Fruit fly (Drosophila melanogaster) whole organism, wandering third instar larva: ENCODE data around the gene Vdup1.

Source experiments
- Abd-B ChIP-seq: fragments of >200 bp; optimal IDR thresholded peaks from 2 replicates; lab custom pipeline; 2017; ENCODE audit warnings: missing biosample characterization, missing genetic modification characterization
- CG32264 ChIP-seq: fragments of 200-800 bp; sonication (Bioruptor generic); optimal IDR thresholded peaks from 2 replicates; lab custom pipeline; 2016; ENCODE audit warnings: missing biosample characterization, missing genetic modification characterization
- CG9705 ChIP-seq: fragments of 200-800 bp; sonication (Bioruptor generic); optimal IDR thresholded peaks from 2 replicates; lab custom pipeline; 2018; ENCODE audit warnings: missing biosample characterization, mild to moderate bottlenecking, missing genetic modification characterization
- CrebA ChIP-seq: fragments of 200-800 bp; sonication (Bioruptor generic); optimal IDR thresholded peaks from 2 replicates; lab custom pipeline; 2016; ENCODE audit warnings: missing biosample characterization, mild to moderate bottlenecking, missing genetic modification characterization, borderline replicate concordance
- Dfd ChIP-seq: fragments of >200 bp; optimal IDR thresholded peaks from 2 replicates; lab custom pipeline; 2017; ENCODE audit warnings: missing biosample characterization, missing genetic modification characterization
- Dif ChIP-seq: fragments of 200-275, 200-300 bp; sonication (Bioruptor generic); optimal IDR thresholded peaks from 2 replicates; lab custom pipeline; 2018; ENCODE audit warnings: missing biosample characterization, missing genetic modification characterization; ENCODE audit not compliant: partially characterized antibody
- GATAd ChIP-seq: sonication (Bioruptor generic); optimal IDR thresholded peaks from 2 replicates; lab custom pipeline; 2016; ENCODE audit warnings: missing biosample characterization, missing genetic modification characterization
- Hnf4 ChIP-seq: fragments of 200-800 bp; sonication (Bioruptor generic); optimal IDR thresholded peaks from 2 replicates; lab custom pipeline; 2016; ENCODE audit warnings: missing biosample characterization, mild to moderate bottlenecking, missing genetic modification characterization
- Hr78 ChIP-seq: fragments of >200 bp; optimal IDR thresholded peaks from 2 replicates; lab custom pipeline; 2017; ENCODE audit warnings: missing biosample characterization, missing genetic modification characterization
- Hr83 ChIP-seq: fragments of 200-300 bp; sonication (Bioruptor generic); optimal IDR thresholded peaks from 2 replicates; lab custom pipeline; 2016; ENCODE audit warnings: missing biosample characterization, mild to moderate bottlenecking, missing genetic modification characterization, moderate library complexity; ENCODE audit not compliant: poor library complexity, severe bottlenecking
- Jra ChIP-seq: sonication (Bioruptor generic); optimal IDR thresholded peaks from 2 replicates; lab custom pipeline; 2016; ENCODE audit warnings: missing biosample characterization, missing genetic modification characterization
- Myc ChIP-seq: fragments of >200 bp; optimal IDR thresholded peaks from 2 replicates; lab custom pipeline; 2017
- N ChIP-seq: fragments of >200 bp; optimal IDR thresholded peaks from 2 replicates; lab custom pipeline; 2018; ENCODE audit warnings: missing biosample characterization, missing external identifiers, missing genetic modification characterization
- OdsH ChIP-seq: fragments of 200-800 bp; sonication (Bioruptor generic); optimal IDR thresholded peaks from 2 replicates; lab custom pipeline; 2016; ENCODE audit warnings: missing biosample characterization, mild to moderate bottlenecking, missing genetic modification characterization
- Rel ChIP-seq, 2 experiments: fragments of 200-800 bp; sonication (Bioruptor generic) in 1 of 2; optimal IDR thresholded peaks; 2 replicates in 1 of 2; 3 replicates in 1 of 2; lab custom pipeline; 2016 to 2019; ENCODE audit warnings: mild to moderate bottlenecking in 2 of 2, missing biosample characterization in 2 of 2, missing genetic modification characterization in 2 of 2, moderate library complexity in 1 of 2
- Sp1 ChIP-seq: fragments of 200-800 bp; sonication (Bioruptor generic); optimal IDR thresholded peaks from 3 replicates; lab custom pipeline; 2019; ENCODE audit warnings: missing biosample characterization, mild to moderate bottlenecking, missing genetic modification characterization, moderate library complexity
- Vsx2 ChIP-seq: fragments of 200-300, 225-300 bp; sonication (Bioruptor generic); optimal IDR thresholded peaks from 2 replicates; lab custom pipeline; 2018; ENCODE audit warnings: missing biosample characterization, missing genetic modification characterization; ENCODE audit not compliant: partially characterized antibody
- br ChIP-seq: fragments of 200-800 bp; sonication (Bioruptor generic); optimal IDR thresholded peaks from 2 replicates; lab custom pipeline; 2016; ENCODE audit warnings: missing biosample characterization, missing genetic modification characterization
- brk ChIP-seq: fragments of 200-800 bp; sonication (Bioruptor generic); optimal IDR thresholded peaks from 2 replicates; lab custom pipeline; 2016; ENCODE audit warnings: missing biosample characterization, mild to moderate bottlenecking, missing genetic modification characterization
- dl ChIP-seq, 2 experiments: fragments of 175-275, 200-275 bp in 1 of 2; fragments of 200-275 bp in 1 of 2; sonication (Bioruptor generic); optimal IDR thresholded peaks; lab custom pipeline; 2018; ENCODE audit warnings: mild to moderate bottlenecking in 2 of 2, missing biosample characterization in 2 of 2, missing genetic modification characterization in 2 of 2, moderate library complexity in 2 of 2; ENCODE audit not compliant: partially characterized antibody in 2 of 2, insufficient read depth in 1 of 2
- dmrt93B ChIP-seq: fragments of 200-800 bp; sonication (Bioruptor generic); optimal IDR thresholded peaks from 2 replicates; lab custom pipeline; 2018; ENCODE audit warnings: missing biosample characterization, mild to moderate bottlenecking, missing genetic modification characterization
- ey ChIP-seq: fragments of 200-800 bp; sonication (Bioruptor generic); optimal IDR thresholded peaks from 2 replicates; lab custom pipeline; 2016; ENCODE audit warnings: missing biosample characterization, missing genetic modification characterization
- foxo ChIP-seq, 2 experiments: fragments of 200-800 bp; sonication (Bioruptor generic); optimal IDR thresholded peaks; 2 replicates in 1 of 2; 3 replicates in 1 of 2; lab custom pipeline; 2016 to 2017; ENCODE audit warnings: missing biosample characterization in 2 of 2, missing genetic modification characterization in 2 of 2
- h ChIP-seq: fragments of 200-800 bp; sonication (Bioruptor generic); optimal IDR thresholded peaks from 3 replicates; lab custom pipeline; 2016; ENCODE audit warnings: missing biosample characterization, mild to moderate bottlenecking, missing genetic modification characterization
- lola ChIP-seq: fragments of >200 bp; optimal IDR thresholded peaks from 2 replicates; lab custom pipeline; 2017; ENCODE audit warnings: missing biosample characterization, missing genetic modification characterization
- pan ChIP-seq: fragments of >200 bp; optimal IDR thresholded peaks from 2 replicates; lab custom pipeline; 2017
- psq ChIP-seq: fragments of 200-800 bp; sonication (Bioruptor generic); optimal IDR thresholded peaks from 3 replicates; lab custom pipeline; 2017; ENCODE audit warnings: missing biosample characterization, mild to moderate bottlenecking, missing genetic modification characterization, moderate library complexity
- rgr ChIP-seq: fragments of 200-800 bp; sonication (Bioruptor generic); optimal IDR thresholded peaks from 3 replicates; lab custom pipeline; 2016; ENCODE audit warnings: missing biosample characterization, mild to moderate bottlenecking, missing genetic modification characterization
- sage ChIP-seq: fragments of 200-800 bp; sonication (Bioruptor generic); optimal IDR thresholded peaks from 2 replicates; lab custom pipeline; 2016; ENCODE audit warnings: missing biosample characterization, mild to moderate bottlenecking, missing genetic modification characterization
- sv ChIP-seq: fragments of 200-800 bp; sonication (Bioruptor generic); optimal IDR thresholded peaks from 3 replicates; lab custom pipeline; 2016; ENCODE audit warnings: missing biosample characterization, missing genetic modification characterization
- tai ChIP-seq: sonication (Bioruptor generic); optimal IDR thresholded peaks from 2 replicates; lab custom pipeline; 2016; ENCODE audit warnings: missing biosample characterization, missing genetic modification characterization
- usp ChIP-seq: fragments of >200 bp; optimal IDR thresholded peaks from 2 replicates; lab custom pipeline; 2017; ENCODE audit warnings: missing biosample characterization, missing genetic modification characterization

The Vdup1 gene

dm6 chr3L:160446-161094 is 18.2 kb downstream of the Vdup1 start:
- TF ChIP-seq Abd-B (GFP tag; lab: Kevin White, UChicago): no peak
- no peak for TF ChIP-seq OdsH
- TF ChIP-seq foxo (GFP tag; optimal IDR thresholded peaks at IDR 0.05; lab: Kevin White, UChicago): peak in 1 of 2 experiments; percentile 34
- no peak for TF ChIP-seq sv (GFP tag; lab: Kevin White, UChicago)
- TF ChIP-seq lola (GFP tag; lab: Kevin White, UChicago): no peak
- peak; percentile 15 for TF ChIP-seq brk (GFP tag; lab: Kevin White, UChicago)
- no peak for TF ChIP-seq pan (lab: Kevin White, UChicago)
- peak; percentile 11 for TF ChIP-seq Dif (GFP tag; lab: Kevin White, UChicago)
- no peak for TF ChIP-seq Hr78 (GFP tag; lab: Kevin White, UChicago)
- TF ChIP-seq dmrt93B: no peak
- TF ChIP-seq CG32264: no peak
- peak; percentile 54 for TF ChIP-seq Hnf4 (GFP tag; lab: Kevin White, UChicago)
- no peak for TF ChIP-seq sage (GFP tag; lab: Kevin White, UChicago)
- peak; percentile 12 for TF ChIP-seq h (GFP tag; lab: Kevin White, UChicago)
- peak; percentile 39 for TF ChIP-seq br (GFP tag; lab: Kevin White, UChicago)
- TF ChIP-seq GATAd: no peak
- TF ChIP-seq dl (GFP tag; optimal IDR thresholded peaks at IDR 0.05; lab: Kevin White, UChicago; ENCODE audit: insufficient read depth in 1 of 2, partially characterized antibody in 2 of 2): peak in 1 of 2 experiments; percentile 45
- no peak for TF ChIP-seq Rel (GFP tag; optimal IDR thresholded peaks at IDR 0.05; lab: Kevin White, UChicago)
- TF ChIP-seq Rel (tag; optimal IDR thresholded peaks at IDR 0.05; lab: Kevin White, UChicago): peak; percentile 43
- no peak for TF ChIP-seq Vsx2 (GFP tag; lab: Kevin White, UChicago)
- no peak for TF ChIP-seq Myc (lab: Kevin White, UChicago)
- TF ChIP-seq ey: no peak
- TF ChIP-seq Hr83 (GFP tag; lab: Kevin White, UChicago): peak; percentile 65
- peak; percentile 57 for TF ChIP-seq Jra (GFP tag; lab: Kevin White, UChicago)
- peak; percentile 11 for TF ChIP-seq tai (GFP tag; lab: Kevin White, UChicago)
- TF ChIP-seq CrebA: no peak
- TF ChIP-seq Sp1 (GFP tag; lab: Kevin White, UChicago): peak; percentile 57
- peak; percentile 49 for TF ChIP-seq rgr (GFP tag; lab: Kevin White, UChicago)

- no peak for TF ChIP-seq sage (GFP tag; lab: Kevin White, UChicago)
- TF ChIP-seq N (GFP tag; lab: Kevin White, UChicago): no peak
- TF ChIP-seq OdsH: no peak
- TF ChIP-seq brk (GFP tag; lab: Kevin White, UChicago): no peak
- no peak for TF ChIP-seq psq
- TF ChIP-seq Vsx2 (GFP tag; lab: Kevin White, UChicago): no peak
- TF ChIP-seq CG9705 (GFP tag; lab: Kevin White, UChicago): no peak
- TF ChIP-seq usp: no peak
- no peak for TF ChIP-seq GATAd
- no peak for TF ChIP-seq Jra (GFP tag; lab: Kevin White, UChicago)
- no peak for TF ChIP-seq rgr (GFP tag; lab: Kevin White, UChicago)
These were observed 19.2 kb downstream of the Vdup1 start for dm6 chr3L:159406-160084.

- TF ChIP-seq sage (GFP tag; lab: Kevin White, UChicago): no peak
- no peak for TF ChIP-seq lola (GFP tag; lab: Kevin White, UChicago)
- no peak for TF ChIP-seq CG9705 (GFP tag; lab: Kevin White, UChicago)
- TF ChIP-seq Hr83 (GFP tag; lab: Kevin White, UChicago): no peak
- no peak for TF ChIP-seq Dfd (GFP tag; lab: Kevin White, UChicago)
These were observed 21.0 kb downstream of the Vdup1 start for dm6 chr3L:157674-158179.
